Worm (Caenorhabditis elegans): ENCODE results near the gene seld-1.

The seld-1 gene

DNA sequence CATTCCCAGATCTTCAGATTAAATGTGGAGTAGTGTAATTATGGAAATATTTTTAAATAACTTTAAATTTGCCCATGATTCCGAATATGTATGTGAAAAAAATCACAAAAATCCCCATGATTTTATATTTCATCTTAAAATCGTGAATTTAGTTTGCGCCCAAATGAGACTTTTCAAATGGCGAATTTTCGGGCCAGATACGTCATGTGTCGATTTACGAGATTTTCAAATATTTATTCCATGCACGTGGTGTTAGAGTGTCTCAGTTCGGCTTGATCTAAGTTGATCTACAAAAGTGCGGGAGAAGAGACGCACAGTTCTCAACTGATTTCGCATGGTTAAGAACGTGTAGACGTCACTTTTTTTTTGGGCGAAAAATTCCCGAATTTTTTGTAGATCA, 22.8 kb upstream of the seld-1 start, which contains the start of gene Y38H8A.1:
Gene Y38H8A.1 (plus strand): TSS at position 301 of the 400 bp plus-strand sequence.
- TF ChIP-seq ceh-39 (tag; optimal IDR thresholded peaks at IDR 0.05), result no peak
- TF ChIP-seq hlh-1 (tag; optimal IDR thresholded peaks at IDR 0.05), result no peak
- TF ChIP-seq elt-1 (tag; optimal IDR thresholded peaks at IDR 0.05; ENCODE audit: borderline replicate concordance, insufficient read depth), result no peak

DNA sequence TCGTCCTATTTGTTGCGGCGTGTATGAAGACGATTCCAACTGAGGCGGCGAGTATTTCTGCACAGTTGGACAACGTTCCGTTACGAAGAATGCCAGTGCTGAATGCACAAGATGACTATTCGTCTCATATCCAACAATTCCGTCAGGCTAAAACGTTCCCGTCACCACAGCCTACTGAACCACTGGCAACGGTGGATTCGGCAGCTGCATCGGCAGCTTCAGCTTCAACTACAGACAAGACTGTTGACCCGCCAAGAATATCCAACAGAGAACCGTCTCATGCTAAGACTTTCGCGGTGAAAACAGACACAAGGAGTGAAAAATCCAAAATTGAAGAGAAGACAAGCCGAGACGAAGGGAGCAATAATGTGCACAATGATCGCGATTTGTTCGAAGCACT, 21.6 kb upstream of the seld-1 start:
- no peak for TF ChIP-seq ceh-43 (GFP tag; optimal IDR thresholded peaks at IDR 0.05)
- TF ChIP-seq snpc-4 (tag; optimal IDR thresholded peaks at IDR 0.05), result no peak
- no peak for TF ChIP-seq lsy-2 (tag; optimal IDR thresholded peaks at IDR 0.05)
- no peak for TF ChIP-seq pha-4 (tag; optimal IDR thresholded peaks at IDR 0.05)

DNA sequence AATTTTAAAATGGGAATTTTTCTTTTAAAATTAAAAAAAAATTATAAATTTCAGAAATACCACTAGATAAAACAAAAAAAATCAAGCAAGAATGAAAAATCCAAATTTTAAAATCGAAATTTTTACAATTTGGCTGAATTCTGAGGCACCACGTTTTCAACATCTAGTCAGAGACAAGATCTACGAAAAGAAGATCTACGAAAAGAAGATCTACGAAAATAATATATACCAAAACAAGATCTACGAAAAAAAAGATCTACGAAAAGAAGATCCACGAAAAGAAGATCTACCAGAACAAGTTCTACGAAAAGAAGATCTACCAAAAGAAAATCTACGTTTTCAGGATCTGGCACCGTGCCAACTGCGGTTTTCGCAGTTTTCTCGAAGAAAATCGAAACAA, 18.2 kb upstream of the seld-1 start:
- TF ChIP-seq elt-3 (tag; optimal IDR thresholded peaks at IDR 0.05) (no peak), lin-13 (tag; optimal IDR thresholded peaks at IDR 0.05) (no peak), sptf-1 (tag; optimal IDR thresholded peaks at IDR 0.05) (no peak), unc-120 (tag; optimal IDR thresholded peaks at IDR 0.05; ENCODE audit: poor library complexity, severe bottlenecking) (no peak), M03D4.4 (tag; optimal IDR thresholded peaks at IDR 0.05) (no peak), cnd-1 (tag; optimal IDR thresholded peaks at IDR 0.05) (no peak), flh-1 (GFP tag; optimal IDR thresholded peaks at IDR 0.05) (no peak), ham-2 (GFP tag; optimal IDR thresholded peaks at IDR 0.05) (no peak), mep-1 (tag; optimal IDR thresholded peaks at IDR 0.05) (no peak), bed-3 (GFP tag; optimal IDR thresholded peaks at IDR 0.05) (no peak), nhr-28 (tag; optimal IDR thresholded peaks at IDR 0.05) (no peak), ces-1 (GFP tag; optimal IDR thresholded peaks at IDR 0.05) (no peak)

DNA sequence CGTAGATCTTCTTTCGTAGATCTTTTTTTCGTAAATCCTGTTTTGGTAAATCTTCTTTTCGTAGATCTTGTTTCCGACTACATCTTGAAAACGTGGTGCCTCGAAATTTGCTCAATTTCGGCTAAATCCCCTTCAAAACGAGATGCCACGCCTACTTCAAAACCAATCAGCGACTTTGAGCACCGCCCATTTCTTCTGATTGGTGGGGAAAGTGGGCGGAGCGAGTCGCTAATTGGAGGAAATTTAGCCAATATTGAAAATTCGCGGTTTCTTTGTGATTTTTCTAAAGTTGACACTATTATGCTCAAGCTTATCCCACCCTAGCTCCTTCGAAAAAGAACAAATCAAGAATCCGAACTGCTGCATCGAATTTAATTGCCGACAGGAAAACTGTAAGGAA, 17.6 kb upstream of the seld-1 start:
- TF ChIP-seq nhr-12 (tag; optimal IDR thresholded peaks at IDR 0.05), result no peak
- no peak for TF ChIP-seq blmp-1 (tag; optimal IDR thresholded peaks at IDR 0.05)
- no peak for TF ChIP-seq unc-120 (tag; optimal IDR thresholded peaks at IDR 0.05; ENCODE audit: poor library complexity, severe bottlenecking)

DNA sequence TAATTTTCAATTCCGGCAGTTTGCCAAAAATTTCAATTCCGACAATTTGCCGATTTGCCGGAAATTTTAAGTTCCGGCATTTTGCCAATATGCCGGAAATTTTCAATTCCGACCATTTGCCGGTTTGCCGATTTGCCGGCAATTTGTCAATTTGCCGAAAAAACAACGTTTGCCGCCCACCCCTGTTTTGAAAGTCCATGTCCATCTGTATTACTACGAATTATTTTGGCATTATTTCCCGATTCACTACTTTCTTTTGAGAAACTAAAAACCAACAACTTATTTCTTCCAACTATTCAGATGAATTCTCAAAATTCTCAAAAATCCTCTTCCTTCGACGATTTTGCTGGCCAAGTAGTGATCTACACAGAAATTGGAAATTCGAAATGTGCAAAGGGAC, 13.0 kb upstream of the seld-1 start, which contains the start of gene Y45F10A.7:
Gene Y45F10A.7 (plus strand): TSS at position 301 of the 400 bp plus-strand sequence.
- TF ChIP-seq ceh-83 (GFP tag; optimal IDR thresholded peaks at IDR 0.05) (no peak), hlh-1 (tag; optimal IDR thresholded peaks at IDR 0.05) (no peak), nhr-28 (tag; optimal IDR thresholded peaks at IDR 0.05) (no peak), cnd-1 (tag; optimal IDR thresholded peaks at IDR 0.05) (no peak), zip-8 (tag; optimal IDR thresholded peaks at IDR 0.05) (no peak), ceh-43 (GFP tag; optimal IDR thresholded peaks at IDR 0.05) (no peak), unc-120 (tag; optimal IDR thresholded peaks at IDR 0.05; ENCODE audit: poor library complexity, severe bottlenecking) (no peak), pha-4 (tag; optimal IDR thresholded peaks at IDR 0.05) (no peak), sptf-1 (tag; optimal IDR thresholded peaks at IDR 0.05) (no peak), lsy-2 (tag; optimal IDR thresholded peaks at IDR 0.05) (no peak), bed-3 (GFP tag; optimal IDR thresholded peaks at IDR 0.05) (no peak), unc-62 (GFP tag; optimal IDR thresholded peaks at IDR 0.05) (no peak), M03D4.4 (tag; optimal IDR thresholded peaks at IDR 0.05) (no peak), nhr-237 (tag; optimal IDR thresholded peaks at IDR 0.05) (no peak)

DNA sequence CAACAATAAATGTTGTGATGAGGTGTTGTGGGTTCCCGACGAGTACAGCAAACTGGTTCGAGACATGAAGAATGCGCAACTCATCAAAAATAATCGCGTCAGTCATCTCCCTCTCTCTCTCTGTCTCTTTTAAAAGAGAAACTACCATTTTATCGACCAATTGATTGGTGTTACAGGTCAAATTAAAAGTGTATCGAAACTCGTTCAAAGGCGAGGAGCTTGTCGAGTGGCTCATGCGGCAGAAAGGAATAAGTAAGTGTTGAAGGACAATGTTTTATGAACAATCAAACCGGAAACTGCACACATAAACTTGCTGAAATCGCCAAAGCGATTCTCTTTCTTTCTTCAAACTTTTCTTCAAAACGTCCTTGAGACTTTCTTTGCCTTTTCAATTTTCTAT, 11.5 kb upstream of the seld-1 start:
- TF ChIP-seq nhr-76 (tag; optimal IDR thresholded peaks at IDR 0.05), result no peak
- no peak for TF ChIP-seq ceh-43 (GFP tag; optimal IDR thresholded peaks at IDR 0.05)
- TF ChIP-seq nhr-28 (tag; optimal IDR thresholded peaks at IDR 0.05), result no peak
- TF ChIP-seq nhr-2 (tag; optimal IDR thresholded peaks at IDR 0.05), result no peak
- no peak for TF ChIP-seq drap-1 (GFP tag; optimal IDR thresholded peaks at IDR 0.05)
- no peak for TF ChIP-seq tbx-8 (GFP tag; optimal IDR thresholded peaks at IDR 0.05)
- no peak for TF ChIP-seq pha-4 (tag; optimal IDR thresholded peaks at IDR 0.05)
- no peak for TF ChIP-seq mep-1 (tag; optimal IDR thresholded peaks at IDR 0.05)
- no peak for TF ChIP-seq unc-62 (GFP tag; optimal IDR thresholded peaks at IDR 0.05)
- TF ChIP-seq hlh-1 (tag; optimal IDR thresholded peaks at IDR 0.05), result no peak
- no peak for TF ChIP-seq elt-3 (tag; optimal IDR thresholded peaks at IDR 0.05)
- TF ChIP-seq snpc-4 (tag; optimal IDR thresholded peaks at IDR 0.05), result no peak
- TF ChIP-seq sem-2 (GFP tag; optimal IDR thresholded peaks at IDR 0.05), result no peak
- TF ChIP-seq lin-13 (tag; optimal IDR thresholded peaks at IDR 0.05), result no peak
- TF ChIP-seq M03D4.4 (tag; optimal IDR thresholded peaks at IDR 0.05), result no peak
- no peak for TF ChIP-seq unc-120 (tag; optimal IDR thresholded peaks at IDR 0.05; ENCODE audit: poor library complexity, severe bottlenecking)
- no peak for TF ChIP-seq ceh-83 (GFP tag; optimal IDR thresholded peaks at IDR 0.05)
- TF ChIP-seq elt-1 (tag; optimal IDR thresholded peaks at IDR 0.05; ENCODE audit: borderline replicate concordance, insufficient read depth), result no peak

All from whole organism, mixed stage, embryonic.